ENCODE assay signal across 1 fruit fly cellular context in the genomic region with DNA sequence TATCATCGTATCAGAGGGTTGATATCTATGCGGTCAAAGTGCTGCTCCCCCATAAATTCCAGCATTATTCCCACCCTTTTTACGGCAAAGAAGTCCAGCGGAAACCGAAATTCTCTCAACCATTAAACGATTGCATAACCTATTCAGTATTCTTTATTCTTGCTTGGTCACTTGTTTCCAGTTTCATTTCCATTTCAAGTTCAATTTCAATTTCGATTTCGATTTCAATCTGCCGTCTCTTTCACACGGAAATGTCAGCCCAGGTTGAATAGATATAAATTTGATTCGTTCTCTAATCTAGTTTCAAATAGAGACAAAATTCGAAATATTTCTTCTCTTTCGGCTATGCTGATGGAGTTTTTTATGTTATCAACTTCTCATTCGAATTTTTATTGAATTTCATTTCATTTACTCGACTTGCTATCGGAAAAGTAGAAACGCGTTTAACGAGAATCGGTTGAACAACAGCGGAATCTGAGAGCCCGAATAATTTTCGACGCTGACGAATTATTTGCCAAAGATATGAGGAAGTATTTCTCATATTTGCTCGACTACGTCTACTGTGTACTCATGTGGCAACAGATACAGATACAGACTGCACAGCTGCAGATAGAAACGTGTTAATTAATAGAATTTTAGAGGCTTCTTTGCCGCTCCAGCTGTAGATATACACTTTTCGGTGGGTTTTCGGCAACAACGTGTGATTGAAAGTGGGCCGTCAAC.
A peak's percentile ranks its signal among the peaks of the same experiment; 100 is the strongest.
TF ChIP-seq lines count a peak whose summit lies in the region.

No protein-coding gene starts in this region.

TF ChIP-seq in whole organism, embryonic, 481 proteins besides CTCF, POLR2A, EP300 and RAD21 (continued from another document):
- TF ChIP-seq Eip74EF (GFP tag; optimal IDR thresholded peaks at IDR 0.05; lab: Kevin White, UChicago) = peak in 1 of 2 experiments; percentile 37
- peak; percentile 24 for TF ChIP-seq Meics (GFP tag; optimal IDR thresholded peaks at IDR 0.05; lab: Kevin White, UChicago)
- peak; percentile 78 for TF ChIP-seq Blimp-1 (GFP tag; optimal IDR thresholded peaks at IDR 0.05; lab: Kevin White, UChicago)
- peak; percentile 10 for TF ChIP-seq CG12071 (GFP tag; optimal IDR thresholded peaks at IDR 0.05; lab: Kevin White, UChicago)
- TF ChIP-seq Max (GFP tag; optimal IDR thresholded peaks at IDR 0.05; lab: Kevin White, UChicago) = no peak
- no peak for TF ChIP-seq Xrp1 (GFP tag; IDR thresholded peaks at IDR 0.05; lab: Robert Waterston, UW)
- TF ChIP-seq CG6813 (GFP tag; optimal IDR thresholded peaks at IDR 0.05; lab: Kevin White, UChicago) = peak; percentile 30
- TF ChIP-seq CG11504 (tag; optimal IDR thresholded peaks at IDR 0.05; lab: Kevin White, UChicago) = peak; percentile 10
- peak; percentile 38 for TF ChIP-seq nerfin-1 (tag; optimal IDR thresholded peaks at IDR 0.05; lab: Kevin White, UChicago)
